Fruit fly (Drosophila melanogaster): ENCODE data around the gene CG42249.

Gene CG42249

DNA sequence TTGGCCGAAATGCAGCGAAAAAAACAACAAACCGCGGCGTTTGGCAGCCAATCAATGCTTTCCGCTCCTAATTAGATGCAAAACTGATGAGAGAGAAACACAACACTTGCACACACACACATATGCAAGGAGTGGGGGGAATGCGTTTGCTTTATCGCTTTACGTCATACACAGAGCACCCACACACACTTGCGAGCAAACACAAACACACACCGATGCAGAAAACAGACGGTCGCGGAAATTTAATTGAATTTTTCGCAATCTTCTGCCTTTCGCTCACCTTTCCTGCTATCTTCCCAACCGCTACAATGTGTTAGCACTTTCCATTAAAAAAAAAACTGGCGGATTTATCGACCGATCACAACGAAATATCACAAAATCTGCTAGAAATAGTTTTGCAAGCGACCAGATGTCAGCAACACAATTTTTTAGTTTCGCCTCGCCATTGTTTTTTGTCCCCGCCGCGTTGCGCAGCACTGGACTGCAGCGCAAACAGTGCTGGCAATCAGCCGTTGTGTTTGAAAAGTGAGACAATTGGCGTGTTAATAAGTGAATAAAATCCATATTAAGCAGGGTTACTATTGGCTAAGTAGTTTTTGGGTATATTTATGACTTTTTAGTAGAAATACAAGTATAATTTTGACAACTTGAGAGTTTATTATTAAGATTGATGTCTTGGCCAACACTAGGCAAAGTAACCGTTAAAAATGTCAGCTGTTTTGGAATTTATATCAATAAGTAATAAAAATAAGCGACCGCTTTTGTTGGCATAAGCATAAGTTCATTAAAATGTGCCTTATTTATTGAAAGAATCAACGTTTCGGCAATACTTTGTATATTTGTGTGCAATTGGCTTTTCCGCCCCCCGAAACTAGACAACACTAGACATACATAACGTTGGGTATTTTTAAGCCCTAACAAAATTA, 40.8 kb downstream of the CG42249 start, which contains the start of gene Klp10A (continued):
- TF ChIP-seq CG7987 (GFP tag; optimal IDR thresholded peaks at IDR 0.05) = no peak
- TF ChIP-seq CG34376 (GFP tag; optimal IDR thresholded peaks at IDR 0.05) = no peak
- no peak for TF ChIP-seq crol (GFP tag; IDR thresholded peaks at IDR 0.05)
- TF ChIP-seq CG15514 (GFP tag; optimal IDR thresholded peaks at IDR 0.05) = no peak
- no peak for TF ChIP-seq tna (GFP tag; IDR thresholded peaks at IDR 0.05; ENCODE audit: partially characterized antibody)
- no peak for TF ChIP-seq z (GFP tag; IDR thresholded peaks at IDR 0.05)
- TF ChIP-seq Abd-B (GFP tag; optimal IDR thresholded peaks at IDR 0.05) = no peak
- TF ChIP-seq CG30020 (tag; optimal IDR thresholded peaks at IDR 0.05) = no peak
- no peak for TF ChIP-seq dmrt99B (tag; optimal IDR thresholded peaks at IDR 0.05)
- no peak for TF ChIP-seq CG1792 (GFP tag; optimal IDR thresholded peaks at IDR 0.05)
- peak; percentile 54 for TF ChIP-seq MESR4 (GFP tag; optimal IDR thresholded peaks at IDR 0.05)
- TF ChIP-seq Bdp1 (GFP tag; optimal IDR thresholded peaks at IDR 0.05) = no peak
- TF ChIP-seq insv (GFP tag; optimal IDR thresholded peaks at IDR 0.05) = no peak
- no peak for TF ChIP-seq CG11504 (tag; optimal IDR thresholded peaks at IDR 0.05)
- no peak for TF ChIP-seq ftz-f1 (GFP tag; optimal IDR thresholded peaks at IDR 0.05)
- TF ChIP-seq Ada2b (GFP tag; IDR thresholded peaks at IDR 0.05) = no peak
- no peak for TF ChIP-seq tgo (GFP tag; IDR thresholded peaks at IDR 0.05)
- no peak for TF ChIP-seq NC2β (GFP tag; optimal IDR thresholded peaks at IDR 0.05)
- TF ChIP-seq Hmr (GFP tag; optimal IDR thresholded peaks at IDR 0.05) = no peak
- TF ChIP-seq seq (GFP tag; IDR thresholded peaks at IDR 0.05) = no peak
- TF ChIP-seq ATbp (GFP tag; optimal IDR thresholded peaks at IDR 0.05) = no peak
- TF ChIP-seq Tbp (GFP tag; optimal IDR thresholded peaks at IDR 0.05) = no peak
- TF ChIP-seq wek (GFP tag; optimal IDR thresholded peaks at IDR 0.05) = no peak
- TF ChIP-seq CG5245 (GFP tag; optimal IDR thresholded peaks at IDR 0.05) = no peak
- no peak for TF ChIP-seq CG6175 (GFP tag; IDR thresholded peaks at IDR 0.05)
- TF ChIP-seq Bteb2 (GFP tag; optimal IDR thresholded peaks at IDR 0.05) = no peak
- TF ChIP-seq en (GFP tag; optimal IDR thresholded peaks at IDR 0.05) = no peak
- no peak for TF ChIP-seq tll (GFP tag; optimal IDR thresholded peaks at IDR 0.05)
- TF ChIP-seq maf-S (GFP tag; optimal IDR thresholded peaks at IDR 0.05) = peak; percentile 5
- no peak for TF ChIP-seq CG11085 (GFP tag; IDR thresholded peaks at IDR 0.05)
- no peak for TF ChIP-seq CG42726 (GFP tag; IDR thresholded peaks at IDR 0.05; ENCODE audit: partially characterized antibody)
- no peak for TF ChIP-seq unc-4 (GFP tag; IDR thresholded peaks at IDR 0.05; ENCODE audit: partially characterized antibody)
- TF ChIP-seq gfzf (GFP tag; optimal IDR thresholded peaks at IDR 0.05) = no peak
- TF ChIP-seq CG10366 (GFP tag; IDR thresholded peaks at IDR 0.05) = no peak
- no peak; the same call in 1 of the 2 replicates for TF ChIP-seq CG13287 (GFP tag; IDR thresholded peaks at IDR 0.05; ENCODE audit: partially characterized antibody)
- TF ChIP-seq CG3838 (GFP tag; optimal IDR thresholded peaks at IDR 0.05) = no peak
- TF ChIP-seq ab (GFP tag; optimal IDR thresholded peaks at IDR 0.05) = peak; percentile 3
- no peak for TF ChIP-seq eyg (GFP tag; optimal IDR thresholded peaks at IDR 0.05)
- TF ChIP-seq CG10147 (GFP tag; optimal IDR thresholded peaks at IDR 0.05) = no peak
- no peak for TF ChIP-seq tap (tag; optimal IDR thresholded peaks at IDR 0.05)
- TF ChIP-seq Stat92E (GFP tag; optimal IDR thresholded peaks at IDR 0.05) = no peak
- TF ChIP-seq Ravus (GFP tag; IDR thresholded peaks at IDR 0.05) = no peak
- no peak for TF ChIP-seq jing (GFP tag; optimal IDR thresholded peaks at IDR 0.05)
- TF ChIP-seq CG8281 (tag; optimal IDR thresholded peaks at IDR 0.05) = no peak
- no peak for TF ChIP-seq Hand (GFP tag; optimal IDR thresholded peaks at IDR 0.05)
- no peak for TF ChIP-seq hkb (optimal IDR thresholded peaks at IDR 0.05)
- no peak for TF ChIP-seq hkb (GFP tag; IDR thresholded peaks at IDR 0.05)
- no peak for TF ChIP-seq CTCF (GFP tag; optimal IDR thresholded peaks at IDR 0.05)
- no peak for TF ChIP-seq hth (optimal IDR thresholded peaks at IDR 0.05)
- TF ChIP-seq CG10565 (GFP tag; optimal IDR thresholded peaks at IDR 0.05) = no peak

All from whole organism, embryonic.